Fruit fly (Drosophila melanogaster): Measurements from ENCODE around the gene ifc.

The ifc gene

DNA sequence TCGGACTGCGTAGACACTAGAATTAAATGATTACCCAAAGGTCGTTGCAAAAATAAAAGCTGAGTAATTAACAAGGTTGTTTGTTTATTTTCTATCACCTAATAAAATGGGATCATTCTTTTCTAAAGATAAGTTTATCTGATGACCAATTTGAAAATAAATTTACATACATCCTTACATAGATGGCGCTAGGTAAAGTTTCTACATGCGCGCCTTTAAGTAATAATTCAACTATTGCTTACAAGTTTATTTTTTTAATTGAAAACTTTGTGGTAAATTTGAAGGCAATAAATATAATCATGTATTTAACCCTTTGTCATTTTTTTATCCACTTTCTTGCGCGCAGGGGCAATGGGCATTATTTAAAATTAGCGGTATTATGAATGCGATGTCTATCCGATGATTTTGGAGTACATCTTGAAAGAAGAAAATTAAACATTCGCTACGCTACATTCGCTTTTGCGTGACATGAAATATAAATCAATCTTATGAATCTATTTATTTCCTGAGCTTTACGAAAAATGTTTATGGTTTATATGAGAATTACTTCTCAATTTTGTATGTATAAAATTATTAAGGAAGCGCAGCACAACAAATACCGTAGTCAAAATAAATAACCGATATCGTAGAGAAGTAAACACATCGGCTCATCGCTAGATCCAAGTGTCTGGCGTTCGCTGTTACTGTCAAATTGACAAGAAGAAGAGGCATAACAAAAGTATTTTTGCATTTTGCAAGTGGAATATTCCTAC lies 37.2 kb upstream of the ifc start, which contains the start of gene CG9044 (continued):
- TF ChIP-seq ewg (GFP tag; optimal IDR thresholded peaks at IDR 0.05) (peak; percentile 63), CG11560 (tag; IDR thresholded peaks at IDR 0.05) (0 out of 3 replicates have a peak, but pooled peaks have one; percentile 6), CG2889 (GFP tag; IDR thresholded peaks at IDR 0.05) (0 out of 3 replicates have a peak, but pooled peaks have one; percentile 9), ken (GFP tag; IDR thresholded peaks at IDR 0.05) (0 out of 3 replicates have a peak, but pooled peaks have one; percentile 28), CG17385 (GFP tag; optimal IDR thresholded peaks at IDR 0.05) (peak; percentile 97), repo (GFP tag; optimal IDR thresholded peaks at IDR 0.05) (peak; percentile 10), CG34422 (GFP tag; IDR thresholded peaks at IDR 0.05) (peak; percentile 49; the same call in 1 of the 3 replicates), zen (tag; optimal IDR thresholded peaks at IDR 0.05) (peak; percentile 36), CG17568 (GFP tag; optimal IDR thresholded peaks at IDR 0.05) (no peak), vfl (GFP tag; optimal IDR thresholded peaks at IDR 0.05) (peak; percentile 23), CG12942 (GFP tag; optimal IDR thresholded peaks at IDR 0.05) (peak; percentile 36), CG2678 (tag; optimal IDR thresholded peaks at IDR 0.05) (no peak), tll (GFP tag; optimal IDR thresholded peaks at IDR 0.05) (peak in 1 of 2 experiments; percentile 66), Sry-δ (GFP tag; optimal IDR thresholded peaks at IDR 0.05) (peak; percentile 96), CG32772 (GFP tag; IDR thresholded peaks at IDR 0.05) (peak; percentile 37; the same call in 1 of the 2 replicates), CG11504 (tag; optimal IDR thresholded peaks at IDR 0.05) (no peak), Side (GFP tag; optimal IDR thresholded peaks at IDR 0.05) (peak; percentile 55), Neu2 (GFP tag; optimal IDR thresholded peaks at IDR 0.05; ENCODE audit: borderline replicate concordance) (peak; percentile 30), sqz (GFP tag; optimal IDR thresholded peaks at IDR 0.05) (no peak), CG11456 (GFP tag; IDR thresholded peaks at IDR 0.05) (0 out of 3 replicates have a peak, but pooled peaks have one; percentile 33), Myb (GFP tag; optimal IDR thresholded peaks at IDR 0.05) (peak; percentile 59), eve (GFP tag; optimal IDR thresholded peaks at IDR 0.05) (no peak), pb (GFP tag; optimal IDR thresholded peaks at IDR 0.05) (no peak), CG9797 (GFP tag; optimal IDR thresholded peaks at IDR 0.05) (no peak), zen2 (GFP tag; IDR thresholded peaks at IDR 0.05; ENCODE audit: partially characterized antibody) (peak; percentile 68; the same call in 2 of the 3 replicates), CG42726 (GFP tag; IDR thresholded peaks at IDR 0.05; ENCODE audit: partially characterized antibody) (peak; percentile 77), Nf-YB (GFP tag; optimal IDR thresholded peaks at IDR 0.05) (no peak), trem (tag; optimal IDR thresholded peaks at IDR 0.05) (peak; percentile 17), CG10267 (tag; optimal IDR thresholded peaks at IDR 0.05) (peak; percentile 59), HLH54F (GFP tag; optimal IDR thresholded peaks at IDR 0.05) (peak; percentile 79), CG1792 (GFP tag; optimal IDR thresholded peaks at IDR 0.05) (peak; percentile 43), Mad (GFP tag; optimal IDR thresholded peaks at IDR 0.05) (peak; percentile 67), gce (GFP tag; IDR thresholded peaks at IDR 0.05) (no peak), E2f1 (GFP tag; IDR thresholded peaks at IDR 0.05) (peak; percentile 41; the same call in 1 of the 2 replicates), CG13775 (GFP tag; optimal IDR thresholded peaks at IDR 0.05) (peak; percentile 69), Dip2 (GFP tag; IDR thresholded peaks at IDR 0.05) (peak; percentile 91), prd (optimal IDR thresholded peaks at IDR 0.05) (no peak), prd (GFP tag; IDR thresholded peaks at IDR 0.05) (peak; percentile 60), Dfd (GFP tag; optimal IDR thresholded peaks at IDR 0.05) (no peak), nerfin-1 (tag; optimal IDR thresholded peaks at IDR 0.05) (no peak), nerfin-2 (GFP tag; IDR thresholded peaks at IDR 0.05; ENCODE audit: partially characterized antibody) (peak; percentile 87), amos (GFP tag; IDR thresholded peaks at IDR 0.05; ENCODE audit: partially characterized antibody) (peak; percentile 89), twi (tag; optimal IDR thresholded peaks at IDR 0.05) (no peak), CG1602 (GFP tag; optimal IDR thresholded peaks at IDR 0.05) (peak; percentile 48), danr (GFP tag; IDR thresholded peaks at IDR 0.05) (no peak), pzg (GFP tag; optimal IDR thresholded peaks at IDR 0.05) (peak; percentile 69), CG10979 (tag; optimal IDR thresholded peaks at IDR 0.05) (peak; percentile 21), CG12299 (tag; optimal IDR thresholded peaks at IDR 0.05) (peak; percentile 19)

Measured in whole organism, embryonic.